Worm (Caenorhabditis elegans): Measurements from ENCODE around the gene C45B2.8.

C45B2.8 gene

ce11 chrX:6059163-6059782, 28.5 kb upstream of the C45B2.8 start:
- TF ChIP-seq zip-2 (tag; optimal IDR thresholded peaks at IDR 0.05) (no peak), zag-1 (tag; optimal IDR thresholded peaks at IDR 0.05) (no peak), Y48G9A.11 (GFP tag; IDR thresholded peaks at IDR 0.05) (no peak), F37D6.2 (tag; optimal IDR thresholded peaks at IDR 0.05) (no peak), Y5F2A.4 (GFP tag; optimal IDR thresholded peaks at IDR 0.05) (no peak), nhr-111 (GFP tag; optimal IDR thresholded peaks at IDR 0.05) (no peak), ceh-44 (GFP tag; IDR thresholded peaks at IDR 0.05) (no peak), lin-38 (GFP tag; IDR thresholded peaks at IDR 0.05) (no peak), lin-13 (GFP tag; optimal IDR thresholded peaks at IDR 0.05) (no peak), hlh-30 (tag; optimal IDR thresholded peaks at IDR 0.05; ENCODE audit: insufficient read depth) (no peak), zfp-2 (tag; optimal IDR thresholded peaks at IDR 0.05) (no peak), nhr-77 (tag; optimal IDR thresholded peaks at IDR 0.05) (no peak), egl-43 (GFP tag; IDR thresholded peaks at IDR 0.05) (no peak), lin-1 (GFP tag; IDR thresholded peaks at IDR 0.05) (no peak), spr-3 (GFP tag; optimal IDR thresholded peaks at IDR 0.05) (no peak), mxl-3 (GFP tag; optimal IDR thresholded peaks at IDR 0.05) (no peak), nhr-102 (tag; optimal IDR thresholded peaks at IDR 0.05) (peak; percentile 20), pqm-1 (tag; optimal IDR thresholded peaks at IDR 0.05) (peak; percentile 51), jun-1 (tag; optimal IDR thresholded peaks at IDR 0.05) (no peak), daf-19 (GFP tag; conservative IDR thresholded peaks at IDR 0.05) (no peak), madf-9 (GFP tag; conservative IDR thresholded peaks at IDR 0.05) (no peak), F26F4.8 (GFP tag; conservative IDR thresholded peaks at IDR 0.05) (no peak), ceh-20 (GFP tag; IDR thresholded peaks at IDR 0.05) (no peak), ama-1 (optimal IDR thresholded peaks at IDR 0.05) (no peak), aly-2 (tag; optimal IDR thresholded peaks at IDR 0.05) (no peak), ctbp-1 (GFP tag; IDR thresholded peaks at IDR 0.05) (no peak), lin-39 (tag; optimal IDR thresholded peaks at IDR 0.05) (no peak), ces-1 (GFP tag; optimal IDR thresholded peaks at IDR 0.05) (no peak), daf-12 (tag; optimal IDR thresholded peaks at IDR 0.05) (no peak), dmd-9 (GFP tag; IDR thresholded peaks at IDR 0.05) (no peak), nhr-10 (tag; optimal IDR thresholded peaks at IDR 0.05) (peak; percentile 49), spr-1 (tag; optimal IDR thresholded peaks at IDR 0.05) (no peak), hlh-11 (tag; optimal IDR thresholded peaks at IDR 0.05) (peak; percentile 64), ZK337.2 (GFP tag; IDR thresholded peaks at IDR 0.05) (no peak), lsy-2 (tag; optimal IDR thresholded peaks at IDR 0.05) (no peak), nhr-11 (tag; optimal IDR thresholded peaks at IDR 0.05) (no peak), snpc-1.2 (GFP tag; IDR thresholded peaks at IDR 0.05) (no peak), F10B5.3 (tag; optimal IDR thresholded peaks at IDR 0.05) (no peak), unc-130 (GFP tag; optimal IDR thresholded peaks at IDR 0.05) (no peak), gei-8 (GFP tag; optimal IDR thresholded peaks at IDR 0.05) (no peak), daf-16 (GFP tag; optimal IDR thresholded peaks at IDR 0.05) (no peak), daf-16 (tag; optimal IDR thresholded peaks at IDR 0.05) (peak; percentile 88), Y75B8A.6 (GFP tag; IDR thresholded peaks at IDR 0.05) (no peak), ceh-32 (tag; optimal IDR thresholded peaks at IDR 0.05; ENCODE audit: poor library complexity) (no peak), ceh-62 (tag; optimal IDR thresholded peaks at IDR 0.05) (no peak), snpc-4 (tag; optimal IDR thresholded peaks at IDR 0.05) (no peak), dmd-8 (GFP tag; IDR thresholded peaks at IDR 0.05) (no peak), cey-2 (tag; optimal IDR thresholded peaks at IDR 0.05; ENCODE audit: borderline replicate concordance, insufficient read depth) (no peak), pha-4 (GFP tag; IDR thresholded peaks at IDR 0.05) (no peak), pha-4 (tag; optimal IDR thresholded peaks at IDR 0.05) (no peak), nhr-6 (tag; optimal IDR thresholded peaks at IDR 0.05) (no peak), vab-7 (GFP tag; IDR thresholded peaks at IDR 0.05) (no peak)
